Fruit fly (Drosophila melanogaster) whole organism: Measurements from ENCODE around the gene Mgat4b.

ENCODE experiments used
- CG8478 ChIP-seq: fragments of >200 bp; optimal IDR thresholded peaks from 2 replicates; lab custom pipeline; 2018; ENCODE audit warnings: inconsistent platforms
- EcR ChIP-seq, 2 experiments: fragments of >200 bp; optimal IDR thresholded peaks; 2 replicates each; lab custom pipeline; 2017; ENCODE audit warnings: missing biosample characterization in 2 of 2, missing genetic modification characterization in 2 of 2, missing genetic modification reagents in 2 of 2
- psq ChIP-seq: fragments of >200 bp; optimal IDR thresholded peaks from 2 replicates; lab custom pipeline; 2017
- usp ChIP-seq: fragments of >200 bp; optimal IDR thresholded peaks from 2 replicates; lab custom pipeline; 2017; ENCODE audit warnings: missing biosample characterization, missing genetic modification characterization, mixed read lengths

- no peak for TF ChIP-seq CG8478 (lab: Kevin White, UChicago)
- TF ChIP-seq EcR (GFP tag; optimal IDR thresholded peaks at IDR 0.05; lab: Kevin White, UChicago) = no peak
- no peak for TF ChIP-seq psq (lab: Kevin White, UChicago)
- no peak for TF ChIP-seq usp
Measured at dm6 chr3L:14816666-14817065, 47.6 kb upstream of the Mgat4b start.
